Fruit fly (Drosophila melanogaster) whole organism, prepupa: Measurements from ENCODE around the gene SoxN.
A peak's percentile ranks its signal among the peaks of the same experiment; 100 is the strongest.

Source experiments
- Blimp-1 ChIP-seq: fragments of 200-800 bp; sonication (Bioruptor generic); optimal IDR thresholded peaks from 3 replicates; lab custom pipeline; 2017; ENCODE audit warnings: missing biosample characterization, missing genetic modification characterization, mild to moderate bottlenecking, moderate library complexity, missing genetic modification reagents
- CG10669 ChIP-seq: fragments of 200-800 bp; sonication (Bioruptor generic); optimal IDR thresholded peaks from 3 replicates; lab custom pipeline; 2018; ENCODE audit warnings: missing biosample characterization, mild to moderate bottlenecking, missing genetic modification characterization, moderate library complexity
- CG11294 ChIP-seq: fragments of 200-800 bp; sonication (Bioruptor generic); IDR thresholded peaks from 2 replicates; pipeline ENCODE4 v1.3.6; 2022; ENCODE audit warnings: missing biosample characterization, missing genetic modification characterization
- CG11902 ChIP-seq: fragments of 200-800 bp; sonication (Bioruptor generic); optimal IDR thresholded peaks from 3 replicates; lab custom pipeline; 2016; ENCODE audit warnings: missing biosample characterization, missing genetic modification characterization
- CG16779 ChIP-seq: fragments of 200-800 bp; sonication (Bioruptor generic); optimal IDR thresholded peaks from 3 replicates; lab custom pipeline; 2017; ENCODE audit warnings: missing biosample characterization, mild to moderate bottlenecking, missing genetic modification characterization
- CG3032 ChIP-seq: fragments of 200-800 bp; optimal IDR thresholded peaks from 2 replicates; lab custom pipeline; 2019; ENCODE audit warnings: missing biosample characterization, mild to moderate bottlenecking, missing genetic modification characterization, moderate library complexity
- CG31627 ChIP-seq: fragments of 200-800 bp; sonication (Bioruptor generic); optimal IDR thresholded peaks from 3 replicates; lab custom pipeline; 2016; ENCODE audit warnings: missing biosample characterization, missing genetic modification characterization
- CG32006 ChIP-seq: fragments of 200-800 bp; sonication (Bioruptor generic); optimal IDR thresholded peaks from 3 replicates; lab custom pipeline; 2017; ENCODE audit warnings: missing biosample characterization, mild to moderate bottlenecking, missing genetic modification characterization
- CG34406 ChIP-seq: fragments of 200-800 bp; sonication (Bioruptor generic); optimal IDR thresholded peaks from 3 replicates; lab custom pipeline; 2016; ENCODE audit warnings: missing biosample characterization, missing genetic modification characterization
- CG6163 ChIP-seq: fragments of 200-800 bp; sonication (Bioruptor generic); IDR thresholded peaks from 3 replicates; pipeline ENCODE4 v1.3.6; 2022; ENCODE audit warnings: missing biosample characterization, missing genetic modification characterization
- CG6792 ChIP-seq: fragments of 200-800 bp; sonication (Bioruptor generic); optimal IDR thresholded peaks from 3 replicates; lab custom pipeline; 2016; ENCODE audit warnings: missing biosample characterization, missing genetic modification characterization
- CG6854 ChIP-seq: fragments of 200-800 bp; sonication (Bioruptor generic); optimal IDR thresholded peaks from 2 replicates; lab custom pipeline; 2017; ENCODE audit warnings: missing biosample characterization, mild to moderate bottlenecking, missing genetic modification characterization
- CG7368 ChIP-seq: fragments of 200-800 bp; sonication (Bioruptor generic); optimal IDR thresholded peaks from 3 replicates; lab custom pipeline; 2016; ENCODE audit warnings: missing biosample characterization, missing genetic modification characterization
- CG8119 ChIP-seq: fragments of 200-800 bp; sonication (Bioruptor generic); IDR thresholded peaks from 3 replicates; pipeline ENCODE4 v1.3.6; 2022; ENCODE audit warnings: missing biosample characterization, missing genetic modification characterization
- CG9139 ChIP-seq: fragments of 200-800 bp; sonication (Bioruptor generic); optimal IDR thresholded peaks from 3 replicates; lab custom pipeline; 2017; ENCODE audit warnings: missing biosample characterization, mild to moderate bottlenecking, missing genetic modification characterization
- Eip78C ChIP-seq: fragments of 200-800 bp; sonication (Bioruptor generic); peaks from one replicate; lab custom pipeline; 2016; ENCODE audit warnings: missing biosample characterization, missing genetic modification characterization
- Ets21C ChIP-seq: fragments of 200-800 bp; sonication (Bioruptor generic); optimal IDR thresholded peaks from 3 replicates; lab custom pipeline; 2016; ENCODE audit warnings: missing biosample characterization, missing genetic modification characterization
- Ets96B ChIP-seq: fragments of 200-800 bp; optimal IDR thresholded peaks from 2 replicates; lab custom pipeline; 2019; ENCODE audit warnings: missing biosample characterization, mild to moderate bottlenecking, missing genetic modification characterization, moderate library complexity
- Hr38 ChIP-seq: sonication (Bioruptor generic); optimal IDR thresholded peaks from 2 replicates; lab custom pipeline; 2016; ENCODE audit warnings: missing biosample characterization, missing genetic modification characterization
- Hr39 ChIP-seq: fragments of 200-800 bp; sonication (Bioruptor generic); optimal IDR thresholded peaks from 2 replicates; lab custom pipeline; 2016; ENCODE audit warnings: missing biosample characterization, missing genetic modification characterization
- Hr4 ChIP-seq: fragments of 200-800 bp; sonication (Bioruptor generic); optimal IDR thresholded peaks from 3 replicates; lab custom pipeline; 2016; ENCODE audit warnings: missing biosample characterization, missing genetic modification characterization
- Lpt ChIP-seq: fragments of 200-800 bp; sonication (Bioruptor generic); optimal IDR thresholded peaks from 3 replicates; lab custom pipeline; 2016; ENCODE audit warnings: missing biosample characterization, missing genetic modification characterization
- Met ChIP-seq: fragments of 200-800 bp; sonication (Bioruptor generic); optimal IDR thresholded peaks from 3 replicates; lab custom pipeline; 2016; ENCODE audit warnings: missing biosample characterization, missing genetic modification characterization
- Sox102F ChIP-seq: fragments of 200-800 bp; sonication (Bioruptor generic); optimal IDR thresholded peaks from 2 replicates; lab custom pipeline; 2016; ENCODE audit warnings: missing biosample characterization, mild to moderate bottlenecking, missing genetic modification characterization
- Sox14 ChIP-seq: fragments of 200-800 bp; sonication (Bioruptor generic); optimal IDR thresholded peaks from 3 replicates; lab custom pipeline; 2016; ENCODE audit warnings: missing biosample characterization, missing genetic modification characterization
- achi ChIP-seq: fragments of 200-800 bp; sonication (Bioruptor generic); optimal IDR thresholded peaks from 3 replicates; lab custom pipeline; 2016; ENCODE audit warnings: missing biosample characterization, missing genetic modification characterization
- cyc ChIP-seq: fragments of 200-800 bp; sonication (Bioruptor generic); optimal IDR thresholded peaks from 3 replicates; lab custom pipeline; 2016; ENCODE audit warnings: missing biosample characterization, missing genetic modification characterization
- dac ChIP-seq: fragments of 200-800 bp; sonication (Bioruptor generic); optimal IDR thresholded peaks from 2 replicates; lab custom pipeline; 2017; ENCODE audit warnings: missing biosample characterization, mild to moderate bottlenecking, missing genetic modification characterization
- dsx ChIP-seq: fragments of 200-800 bp; optimal IDR thresholded peaks from 3 replicates; lab custom pipeline; 2019; ENCODE audit warnings: missing biosample characterization, mild to moderate bottlenecking, missing genetic modification characterization, moderate library complexity; ENCODE audit not compliant: poor library complexity, severe bottlenecking
- eg ChIP-seq: fragments of 200-800 bp; sonication (Bioruptor generic); IDR thresholded peaks from 3 replicates; pipeline ENCODE4 v1.3.6; 2022; ENCODE audit warnings: missing biosample characterization, missing genetic modification characterization
- esn ChIP-seq: fragments of 200-800 bp; sonication (Bioruptor generic); optimal IDR thresholded peaks from 2 replicates; lab custom pipeline; 2016; ENCODE audit warnings: missing biosample characterization, mild to moderate bottlenecking, missing genetic modification characterization, moderate library complexity
- fd59A ChIP-seq: fragments of 200-800 bp; sonication (Bioruptor generic); optimal IDR thresholded peaks from 2 replicates; lab custom pipeline; 2017; ENCODE audit warnings: missing biosample characterization, mild to moderate bottlenecking, missing genetic modification characterization, missing genetic modification reagents
- fd85E ChIP-seq: fragments of 200-800 bp; sonication (Bioruptor generic); optimal IDR thresholded peaks from 3 replicates; lab custom pipeline; 2016; ENCODE audit warnings: missing biosample characterization, missing genetic modification characterization
- lz ChIP-seq: fragments of 200-800 bp; sonication (Bioruptor generic); optimal IDR thresholded peaks from 3 replicates; lab custom pipeline; 2016; ENCODE audit warnings: missing biosample characterization, missing genetic modification characterization
- net ChIP-seq: fragments of 200-800 bp; sonication (Bioruptor generic); optimal IDR thresholded peaks from 3 replicates; lab custom pipeline; 2016; ENCODE audit warnings: missing biosample characterization, missing genetic modification characterization
- spab ChIP-seq: fragments of 200-800 bp; sonication (Bioruptor generic); optimal IDR thresholded peaks from 2 replicates; lab custom pipeline; 2017; ENCODE audit warnings: missing biosample characterization, mild to moderate bottlenecking, missing genetic modification characterization, missing genetic modification reagents
- svp ChIP-seq: fragments of 200-800 bp; sonication (Bioruptor generic); peaks from one replicate; lab custom pipeline; 2016; ENCODE audit warnings: missing biosample characterization, missing genetic modification characterization
- vri ChIP-seq: fragments of 200-800 bp; sonication (Bioruptor generic); optimal IDR thresholded peaks from 3 replicates; lab custom pipeline; 2016; ENCODE audit warnings: missing biosample characterization, mild to moderate bottlenecking, missing genetic modification characterization

The SoxN gene

DNA sequence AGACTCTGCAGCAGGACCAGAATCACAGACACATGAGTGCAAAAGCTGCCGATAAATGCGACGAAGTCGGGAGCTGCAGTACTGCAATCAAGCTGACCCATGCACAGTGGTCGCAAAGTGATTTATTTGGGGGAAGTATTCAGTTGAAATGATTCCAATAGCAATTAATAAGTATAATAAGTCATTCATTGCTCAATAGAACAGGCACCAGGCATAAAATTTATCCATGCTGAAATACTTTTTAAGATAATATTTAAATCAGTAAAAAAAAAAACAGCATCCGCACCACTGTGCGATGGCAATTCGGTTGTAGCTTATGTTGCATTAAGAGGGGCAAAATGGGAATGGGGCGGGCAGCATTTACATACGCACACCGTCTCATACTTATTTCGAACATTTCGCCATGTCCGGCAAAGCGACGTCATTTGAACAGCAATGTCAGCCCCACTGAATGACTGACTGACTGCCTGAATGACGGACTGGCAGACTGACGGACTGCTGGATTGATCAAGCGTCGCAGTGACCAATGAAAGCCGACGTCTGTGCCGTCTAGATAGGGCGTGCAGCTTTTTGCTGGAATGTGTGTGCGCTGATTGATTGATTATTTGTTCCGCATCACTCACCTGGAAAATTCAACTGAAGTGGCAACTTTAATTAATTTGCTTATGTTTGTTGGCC is 9.5 kb downstream of the SoxN start (continued):
- TF ChIP-seq dac (GFP tag; lab: Kevin White, UChicago): no peak
- TF ChIP-seq Ets21C (GFP tag; lab: Kevin White, UChicago): peak; percentile 52
- peak; percentile 79 for TF ChIP-seq esn (GFP tag; lab: Kevin White, UChicago)
- TF ChIP-seq net (GFP tag; lab: Kevin White, UChicago): peak; percentile 19
- TF ChIP-seq CG6163 (GFP tag; lab: Robert Waterston, UW): peak; percentile 67
- TF ChIP-seq CG16779 (tag; lab: Kevin White, UChicago): peak; percentile 8
- TF ChIP-seq CG6854 (GFP tag; lab: Kevin White, UChicago): no peak
- peak; percentile 69 for TF ChIP-seq Sox102F (GFP tag; lab: Kevin White, UChicago)
- peak; percentile 57 for TF ChIP-seq CG10669 (GFP tag; lab: Kevin White, UChicago)
- peak; percentile 78 for TF ChIP-seq CG6792
- TF ChIP-seq CG11294: no peak
- peak; percentile 71 for TF ChIP-seq CG9139 (GFP tag; lab: Kevin White, UChicago)
- peak; percentile 84 for TF ChIP-seq cyc (GFP tag; lab: Kevin White, UChicago)
- peak; percentile 42 for TF ChIP-seq Sox14 (GFP tag; lab: Kevin White, UChicago)
- TF ChIP-seq Met (GFP tag; lab: Kevin White, UChicago): peak; percentile 88
- TF ChIP-seq fd59A (GFP tag; lab: Kevin White, UChicago): peak; percentile 60
- TF ChIP-seq lz (GFP tag; lab: Kevin White, UChicago): peak; percentile 66
- peak; percentile 61 for TF ChIP-seq CG7368
- peak; percentile 79 for TF ChIP-seq achi (GFP tag; lab: Kevin White, UChicago)
- TF ChIP-seq fd85E: no peak
- peak; percentile 46 for TF ChIP-seq Ets96B (tag; lab: Kevin White, UChicago)
- peak; percentile 50 for TF ChIP-seq Hr39 (GFP tag; lab: Kevin White, UChicago)
- no peak for TF ChIP-seq Blimp-1 (GFP tag; lab: Kevin White, UChicago)
- peak; percentile 87 for TF ChIP-seq CG11902 (GFP tag; lab: Kevin White, UChicago)
- TF ChIP-seq spab (GFP tag; lab: Kevin White, UChicago): peak; percentile 56
- TF ChIP-seq dsx (GFP tag; lab: Kevin White, UChicago): peak; percentile 75
- TF ChIP-seq eg: peak; percentile 65
- peak; percentile 97 for TF ChIP-seq Eip78C (GFP tag; lab: Kevin White, UChicago)
- TF ChIP-seq CG32006: peak; percentile 69
- TF ChIP-seq CG8119 (GFP tag; lab: Robert Waterston, UW): peak; percentile 82
- no peak for TF ChIP-seq Hr38 (GFP tag; lab: Kevin White, UChicago)
- peak; percentile 74 for TF ChIP-seq CG34406 (GFP tag; lab: Kevin White, UChicago)

- TF ChIP-seq vri (GFP tag; lab: Kevin White, UChicago) (no peak), CG31627 (GFP tag; lab: Kevin White, UChicago) (no peak), dsx (GFP tag; lab: Kevin White, UChicago) (no peak), Eip78C (GFP tag; lab: Kevin White, UChicago) (no peak), CG7368 (no peak), Lpt (GFP tag; lab: Kevin White, UChicago) (no peak), cyc (GFP tag; lab: Kevin White, UChicago) (no peak), CG3032 (no peak), CG9139 (GFP tag; lab: Kevin White, UChicago) (no peak), svp (no peak), Hr4 (GFP tag; lab: Kevin White, UChicago) (no peak), CG16779 (tag; lab: Kevin White, UChicago) (no peak), Ets96B (tag; lab: Kevin White, UChicago) (no peak), spab (GFP tag; lab: Kevin White, UChicago) (no peak)
These were observed 13.7 kb downstream of the SoxN start for dm6 chr2L:8839193-8839592.
